Worm (Caenorhabditis elegans) whole organism, L4 larva: ENCODE results near the gene srw-77.
A peak's percentile ranks its signal among the peaks of the same experiment; 100 is the strongest.

Experiments
- F26F4.8 ChIP-seq: fragments of 200-800 bp; sonication (Bioruptor generic); conservative IDR thresholded peaks from 2 replicates; pipeline ENCODE4 v1.3.6; 2022; ENCODE audit warnings: missing genetic modification characterization, missing compliant biosample characterization
- F44E2.7 ChIP-seq: fragments of 200-800 bp; sonication (Bioruptor generic); IDR thresholded peaks from 2 replicates; pipeline ENCODE4 v2.1.2; 2022; ENCODE audit warnings: missing genetic modification characterization, missing compliant biosample characterization
- aha-1 ChIP-seq: fragments of 150-350 bp; peaks from one replicate; lab custom pipeline; 2014; ENCODE audit warnings: missing biosample characterization, missing genetic modification characterization
- dmd-6 ChIP-seq: fragments of 200-800 bp; sonication (Bioruptor generic); IDR thresholded peaks from 2 replicates; pipeline ENCODE4 v1.3.6; 2022; ENCODE audit warnings: missing genetic modification reagents, missing genetic modification characterization, missing compliant biosample characterization
- dmd-8 ChIP-seq: fragments of 200-800 bp; sonication (Bioruptor generic); IDR thresholded peaks from 2 replicates; pipeline ENCODE4 v1.3.6; 2022; ENCODE audit warnings: missing genetic modification characterization, missing compliant biosample characterization
- dmd-9 ChIP-seq: fragments of 200-800 bp; sonication (Bioruptor generic); IDR thresholded peaks from 2 replicates; pipeline ENCODE4 v1.3.6; 2022; ENCODE audit warnings: missing genetic modification reagents, missing genetic modification characterization, missing compliant biosample characterization
- mdl-1 ChIP-seq, 2 experiments: fragments of 150-350 bp in 1 of 2; sonication (generic microtip) in 1 of 2; optimal IDR thresholded peaks; 2 replicates each; lab custom pipeline; 2014 to 2017; ENCODE audit warnings: missing biosample characterization in 2 of 2, missing genetic modification characterization in 2 of 2
- mxl-3 ChIP-seq: fragments of 200-800 bp; sonication (Bioruptor generic); optimal IDR thresholded peaks from 2 replicates; lab custom pipeline; 2018; ENCODE audit warnings: mild to moderate bottlenecking, missing genetic modification characterization, missing compliant biosample characterization
- nhr-77 ChIP-seq: fragments of 150-350 bp; optimal IDR thresholded peaks from 2 replicates; lab custom pipeline; 2014; ENCODE audit warnings: missing biosample characterization, missing genetic modification characterization
- pqm-1 ChIP-seq: sonication (generic microtip); optimal IDR thresholded peaks from 2 replicates; lab custom pipeline; 2017; ENCODE audit warnings: missing biosample characterization, missing genetic modification characterization
- sdz-12 ChIP-seq: fragments of 200-800 bp; sonication (Bioruptor generic); optimal IDR thresholded peaks from 2 replicates; lab custom pipeline; 2018; ENCODE audit warnings: mild to moderate bottlenecking, missing genetic modification characterization, missing compliant biosample characterization

DNA sequence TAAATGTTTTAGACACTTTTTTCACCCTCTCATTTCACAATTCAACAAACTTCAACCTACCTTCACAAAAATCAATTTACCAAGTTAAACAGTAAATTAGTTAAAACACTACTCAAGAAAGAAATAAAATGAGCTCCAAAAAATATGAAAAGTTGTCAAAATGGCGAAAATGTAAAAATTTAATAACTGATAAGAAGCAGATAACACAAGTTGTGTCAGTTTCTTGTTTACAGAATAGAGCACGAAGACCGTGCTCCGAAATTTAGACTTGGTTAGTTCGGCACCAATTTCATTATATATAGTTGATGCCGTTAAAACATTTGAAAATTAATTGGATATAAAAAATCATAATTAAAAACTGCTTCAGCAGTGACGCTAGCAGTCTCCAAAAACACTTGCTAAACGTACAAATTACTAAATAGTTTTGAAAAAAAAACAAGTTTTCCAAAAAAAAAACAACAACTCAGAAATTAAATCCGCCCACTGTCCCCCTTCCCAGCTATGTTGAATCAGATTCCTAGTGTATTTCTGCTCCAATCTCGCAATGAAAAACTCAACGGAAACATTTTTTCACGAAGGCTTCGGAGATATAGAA lies 32.6 kb downstream of the srw-77 start, which contains the start of gene srw-54:
- no peak for TF ChIP-seq dmd-8
- no peak for TF ChIP-seq mxl-3 (GFP tag; lab: Kevin White, UChicago)
- TF ChIP-seq dmd-9: no peak
- no peak for TF ChIP-seq mdl-1 (tag; optimal IDR thresholded peaks at IDR 0.05; lab: Kevin White, UChicago)
- TF ChIP-seq dmd-6 (GFP tag; lab: Robert Waterston, UW): peak; percentile 38; the same call in 1 of the 2 replicates
- TF ChIP-seq F44E2.7: no peak
- peak; percentile 29 for TF ChIP-seq pqm-1 (tag; lab: Kevin White, UChicago)
- no peak for TF ChIP-seq aha-1
- TF ChIP-seq F26F4.8 (GFP tag; lab: Robert Waterston, UW): no peak
- TF ChIP-seq nhr-77 (tag; lab: Kevin White, UChicago): no peak
- TF ChIP-seq sdz-12 (GFP tag; lab: Kevin White, UChicago): no peak
